Worm (Caenorhabditis elegans) whole organism, young adult: ENCODE measurements around the gene Y43F8C.23.
"Not testable (repeated sequence)": the region's sequence is repeated elsewhere in the genome, so short reads cannot be mapped to it uniquely, and the experiment has no call there.

ENCODE experiments used
- C17E4.6 ChIP-seq: fragments of 200-800 bp; sonication (Bioruptor generic); IDR thresholded peaks from 2 replicates; pipeline ENCODE4 v1.3.6; 2022; ENCODE audit warnings: missing genetic modification reagents, missing genetic modification characterization, missing compliant biosample characterization
- D2030.7 ChIP-seq: fragments of 200-800 bp; sonication (Bioruptor generic); IDR thresholded peaks from 2 replicates; pipeline ENCODE4 v1.3.6; 2022; ENCODE audit warnings: missing genetic modification reagents, missing genetic modification characterization, missing compliant biosample characterization
- F10E7.11 ChIP-seq: sonication (generic microtip); optimal IDR thresholded peaks from 2 replicates; lab custom pipeline; 2017; ENCODE audit warnings: mild to moderate bottlenecking, missing genetic modification characterization, moderate library complexity, missing compliant biosample characterization
- F33H1.4 ChIP-seq: fragments of 200-800 bp; sonication (Bioruptor generic); IDR thresholded peaks from 2 replicates; pipeline ENCODE4 v1.3.6; 2022; ENCODE audit warnings: missing genetic modification reagents, missing genetic modification characterization, missing compliant biosample characterization
- F37B4.10 ChIP-seq: fragments of 200-800 bp; sonication (Bioruptor generic); IDR thresholded peaks from 2 replicates; pipeline ENCODE4 v1.3.6; 2022; ENCODE audit warnings: missing genetic modification characterization, missing compliant biosample characterization
- F49E8.2 ChIP-seq: sonication (generic microtip); optimal IDR thresholded peaks from 3 replicates; lab custom pipeline; 2017; ENCODE audit warnings: missing genetic modification characterization, mild to moderate bottlenecking, missing compliant biosample characterization, antibody characterized with exemption, moderate library complexity; ENCODE audit not compliant: insufficient read depth
- F52B5.7 ChIP-seq: sonication (generic microtip); optimal IDR thresholded peaks from 2 replicates; lab custom pipeline; 2016; ENCODE audit warnings: mild to moderate bottlenecking, missing genetic modification characterization, missing compliant biosample characterization
- F57C9.4 ChIP-seq: sonication (generic microtip); optimal IDR thresholded peaks from 2 replicates; lab custom pipeline; 2017; ENCODE audit warnings: mild to moderate bottlenecking, missing genetic modification characterization, missing compliant biosample characterization
- K11D2.4 ChIP-seq: fragments of 200-800 bp; sonication (Bioruptor generic); IDR thresholded peaks from 2 replicates; pipeline ENCODE4 v1.3.6; 2022; ENCODE audit warnings: missing genetic modification reagents, missing genetic modification characterization, missing compliant biosample characterization
- T07F8.4 ChIP-seq: sonication (generic microtip); optimal IDR thresholded peaks from 2 replicates; lab custom pipeline; 2016; ENCODE audit warnings: mild to moderate bottlenecking, missing genetic modification characterization, moderate library complexity, missing compliant biosample characterization
- Y53G8AR.9 ChIP-seq: fragments of 200-800 bp; sonication (Bioruptor generic); conservative IDR thresholded peaks from 2 replicates; pipeline ENCODE4 v1.3.6; 2022; ENCODE audit warnings: missing genetic modification reagents, missing genetic modification characterization, missing compliant biosample characterization
- Y56A3A.18 ChIP-seq: fragments of 200-800 bp; sonication (Bioruptor generic); IDR thresholded peaks from 2 replicates; pipeline ENCODE4 v1.3.6; 2022; ENCODE audit warnings: missing genetic modification reagents, missing genetic modification characterization, missing compliant biosample characterization
- akir-1 ChIP-seq: fragments of 200-800 bp; sonication (Bioruptor generic); optimal IDR thresholded peaks from 2 replicates; lab custom pipeline; 2018; ENCODE audit warnings: mild to moderate bottlenecking, missing genetic modification characterization, moderate library complexity, missing compliant biosample characterization
- cebp-2 ChIP-seq: fragments of 200-800 bp; sonication (Bioruptor generic); IDR thresholded peaks from 2 replicates; pipeline ENCODE4 v1.3.6; 2022; ENCODE audit warnings: missing genetic modification characterization, missing compliant biosample characterization
- dox-1 ChIP-seq: fragments of 200-800 bp; sonication (Bioruptor generic); IDR thresholded peaks from 2 replicates; pipeline ENCODE4 v1.3.6; 2022; ENCODE audit warnings: missing genetic modification reagents, missing genetic modification characterization, missing compliant biosample characterization
- egl-18 ChIP-seq: fragments of 200-800 bp; sonication (Bioruptor generic); IDR thresholded peaks from 2 replicates; pipeline ENCODE4 v1.3.6; 2022; ENCODE audit warnings: missing genetic modification reagents, missing genetic modification characterization, missing compliant biosample characterization
- egrh-3 ChIP-seq: fragments of 200-800 bp; sonication (Bioruptor generic); IDR thresholded peaks from 2 replicates; pipeline ENCODE4 v1.3.6; 2022; ENCODE audit warnings: missing genetic modification reagents, missing genetic modification characterization, missing compliant biosample characterization
- fkh-3 ChIP-seq: sonication (generic microtip); optimal IDR thresholded peaks from 2 replicates; lab custom pipeline; 2016; ENCODE audit warnings: mild to moderate bottlenecking, missing genetic modification characterization, missing compliant biosample characterization
- lin-26 ChIP-seq: fragments of 200-800 bp; sonication (Bioruptor generic); IDR thresholded peaks from 2 replicates; pipeline ENCODE4 v1.3.6; 2022; ENCODE audit warnings: missing genetic modification reagents, missing genetic modification characterization, missing compliant biosample characterization
- lsl-1 ChIP-seq: fragments of 200-800 bp; sonication (Bioruptor generic); optimal IDR thresholded peaks from 2 replicates; lab custom pipeline; 2018; ENCODE audit warnings: mild to moderate bottlenecking, missing genetic modification characterization, moderate library complexity, missing compliant biosample characterization
- madf-10 ChIP-seq: sonication (generic microtip); optimal IDR thresholded peaks from 2 replicates; lab custom pipeline; 2016; ENCODE audit warnings: mild to moderate bottlenecking, missing genetic modification characterization, missing compliant biosample characterization
- madf-3 ChIP-seq: fragments of 200-800 bp; sonication (Bioruptor generic); IDR thresholded peaks from 2 replicates; pipeline ENCODE4 v1.3.6; 2022; ENCODE audit warnings: missing genetic modification reagents, missing genetic modification characterization, missing compliant biosample characterization
- madf-8 ChIP-seq: fragments of 200-800 bp; sonication (Bioruptor generic); conservative IDR thresholded peaks from 2 replicates; pipeline ENCODE4 v1.3.6; 2022; ENCODE audit warnings: missing genetic modification reagents, missing genetic modification characterization, missing compliant biosample characterization
- pha-4 ChIP-seq: fragments of 150-350 bp; sonication (generic microtip); optimal IDR thresholded peaks from 2 replicates; lab custom pipeline; 2014; ENCODE audit warnings: missing biosample characterization, missing genetic modification reagents, missing genetic modification characterization
- rpc-1 ChIP-seq, 2 experiments: fragments of 150-350 bp in 1 of 2; sonication (generic microtip) in 1 of 2; optimal IDR thresholded peaks; 2 replicates each; lab custom pipeline; 2014 to 2018; ENCODE audit warnings: missing biosample characterization in 1 of 2, missing genetic modification characterization in 1 of 2, missing genetic modification reagents in 1 of 2, missing genotype in 1 of 2
- sea-2 ChIP-seq: fragments of 200-800 bp; sonication (Bioruptor generic); IDR thresholded peaks from 2 replicates; pipeline ENCODE4 v1.3.6; 2022; ENCODE audit warnings: missing genetic modification characterization, missing compliant biosample characterization
- snpc-1.3 ChIP-seq: sonication (generic microtip); optimal IDR thresholded peaks from 2 replicates; lab custom pipeline; 2017; ENCODE audit warnings: missing genetic modification characterization, mild to moderate bottlenecking, missing compliant biosample characterization, antibody characterized with exemption, moderate library complexity, missing genotype, missing genetic modification reagents; ENCODE audit not compliant: insufficient read depth
- snpc-4 ChIP-seq, 5 experiments: fragments of 150-350 bp in 1 of 5; sonication (generic microtip) in 4 of 5; optimal IDR thresholded peaks; 2 replicates each; lab custom pipeline; 2014 to 2018; ENCODE audit warnings: missing genetic modification characterization in 5 of 5, missing biosample characterization in 3 of 5, antibody characterized with exemption in 2 of 5, mild to moderate bottlenecking in 2 of 5, missing compliant biosample characterization in 2 of 5, missing genotype in 2 of 5, moderate library complexity in 2 of 5, missing genetic modification reagents in 1 of 5
- sptf-2 ChIP-seq: fragments of 200-800 bp; sonication (Bioruptor generic); optimal IDR thresholded peaks from 2 replicates; lab custom pipeline; 2018; ENCODE audit warnings: mild to moderate bottlenecking, missing genetic modification characterization, missing compliant biosample characterization
- xnd-1 ChIP-seq: sonication (generic microtip); optimal IDR thresholded peaks from 2 replicates; lab custom pipeline; 2016; ENCODE audit warnings: missing genotype, missing genetic modification reagents, missing genetic modification characterization, missing compliant biosample characterization
- zfh-2 ChIP-seq: fragments of 200-800 bp; sonication (Bioruptor generic); conservative IDR thresholded peaks from 2 replicates; pipeline ENCODE4 v1.3.6; 2022; ENCODE audit warnings: missing genetic modification reagents, missing genetic modification characterization, missing compliant biosample characterization
- ztf-28 ChIP-seq: fragments of 200-800 bp; sonication (Bioruptor generic); IDR thresholded peaks from 2 replicates; pipeline ENCODE4 v1.3.6; 2022; ENCODE audit warnings: missing genetic modification reagents, missing genetic modification characterization, missing compliant biosample characterization
- ztf-6 ChIP-seq: fragments of 200-800 bp; sonication (Bioruptor generic); IDR thresholded peaks from 2 replicates; pipeline ENCODE4 v1.3.6; 2022; ENCODE audit warnings: missing genetic modification reagents, missing genetic modification characterization, missing compliant biosample characterization

The Y43F8C.23 gene

DNA sequence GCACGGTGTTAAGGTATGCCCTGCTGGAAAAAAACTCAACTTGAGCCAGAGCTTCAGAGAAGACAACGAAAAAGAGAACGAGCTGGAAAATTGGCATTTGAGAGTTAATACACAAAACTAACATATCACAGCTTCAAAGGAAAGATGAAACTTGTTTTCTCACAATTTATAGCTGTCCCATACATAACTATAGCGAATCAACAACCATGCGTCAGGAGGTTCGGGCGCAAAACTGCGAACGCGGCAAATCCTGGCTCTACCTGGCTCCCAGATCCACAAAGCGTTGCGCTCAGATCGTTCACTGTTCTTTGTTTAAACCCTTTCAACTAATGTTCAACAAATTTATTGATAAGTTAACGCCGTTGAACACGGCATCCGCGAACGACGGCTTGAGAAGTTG is at the start of gene Y43F8C.23:
Gene Y43F8C.23, minus strand, starts transcription at position 101 of the 400 bp plus-strand sequence.
- TF ChIP-seq Y56A3A.18 (GFP tag; lab: Robert Waterston, UW); F49E8.2 (tag; lab: Kevin White, UChicago); sptf-2 (GFP tag; lab: Kevin White, UChicago): not testable (repeated sequence)

DNA sequence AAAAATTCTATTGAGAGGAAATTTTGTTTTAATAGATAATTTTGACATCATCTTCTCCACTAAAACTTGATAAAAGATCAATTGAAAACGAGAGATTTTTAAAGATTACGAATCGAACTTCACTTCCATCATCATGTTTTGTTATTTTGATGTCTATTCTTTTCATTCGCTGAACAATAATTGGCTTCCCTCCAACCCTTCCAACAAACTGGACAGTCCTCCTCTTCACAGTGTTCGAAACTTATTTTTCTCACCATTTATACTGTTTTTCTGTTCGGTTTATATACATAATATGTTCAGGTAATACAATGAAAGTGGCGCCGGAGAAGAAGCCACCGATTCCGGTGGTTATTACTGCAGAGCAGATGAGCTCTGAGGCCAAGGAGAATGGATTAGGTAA is 49.2 kb upstream of the Y43F8C.23 start, which contains the start of gene M162.5:
Gene M162.5, plus strand, starts transcription at position 301 of the 400 bp plus-strand sequence.
- TF ChIP-seq F52B5.7 (tag; lab: Kevin White, UChicago) (no peak), F57C9.4 (tag; lab: Kevin White, UChicago) (no peak), pha-4 (tag; lab: Kevin White, UChicago) (no peak), rpc-1 (optimal IDR thresholded peaks at IDR 0.05; lab: Kevin White, UChicago) (no peak), rpc-1 (tag; optimal IDR thresholded peaks at IDR 0.05; lab: Kevin White, UChicago) (no peak), F10E7.11 (no peak), K11D2.4 (GFP tag; lab: Robert Waterston, UW) (no peak), ztf-6 (GFP tag; lab: Robert Waterston, UW) (no peak), lin-26 (GFP tag; lab: Robert Waterston, UW) (no peak), F33H1.4 (GFP tag; lab: Robert Waterston, UW) (no peak), madf-10 (tag; lab: Kevin White, UChicago) (no peak), dox-1 (GFP tag; lab: Robert Waterston, UW) (no peak), egl-18 (GFP tag; lab: Robert Waterston, UW) (no peak), lsl-1 (no peak), C17E4.6 (GFP tag; lab: Robert Waterston, UW) (no peak), snpc-1.3 (tag; lab: Kevin White, UChicago) (no peak), Y53G8AR.9 (GFP tag; lab: Robert Waterston, UW) (no peak), T07F8.4 (tag; lab: Kevin White, UChicago) (no peak), madf-8 (GFP tag; lab: Robert Waterston, UW) (no peak), D2030.7 (GFP tag; lab: Robert Waterston, UW) (no peak), sea-2 (GFP tag; lab: Robert Waterston, UW) (no peak)
- TF ChIP-seq, all 124 proteins: peak for 0

DNA sequence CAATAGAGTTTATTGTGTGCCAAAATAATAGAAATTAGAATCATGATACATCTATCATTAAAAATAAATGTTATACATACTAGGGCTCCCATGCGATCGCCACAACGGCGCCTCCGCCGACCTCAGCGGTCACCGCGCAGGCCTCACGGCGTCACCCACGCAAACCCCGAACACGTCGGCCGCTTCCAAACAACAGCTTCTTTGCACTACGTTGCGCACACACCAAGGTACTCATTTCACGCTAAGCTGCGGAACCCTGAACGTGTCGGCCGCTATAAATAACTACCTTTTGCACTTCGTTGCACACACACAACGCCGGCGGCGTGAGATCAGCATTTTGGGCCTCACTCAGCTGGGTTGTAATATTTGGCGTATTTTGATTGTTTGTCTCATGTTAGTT is 47.7 kb upstream of the Y43F8C.23 start:
- TF ChIP-seq egrh-3 (GFP tag; lab: Robert Waterston, UW): peak; percentile 11; the same call in 1 of the 2 replicates
- TF ChIP-seq zfh-2 (GFP tag; lab: Robert Waterston, UW): peak; percentile 73
- no peak for TF ChIP-seq snpc-4 (GFP tag; optimal IDR thresholded peaks at IDR 0.05; lab: Kevin White, UChicago)
- peak in 2 of 4 experiments; percentile 53 to 68 for TF ChIP-seq snpc-4 (tag; optimal IDR thresholded peaks at IDR 0.05; lab: Kevin White, UChicago)
- TF ChIP-seq F49E8.2 (tag; lab: Kevin White, UChicago): no peak
- 0 out of 2 replicates have a peak, but pooled peaks have one; percentile 33 for TF ChIP-seq madf-3
- 0 out of 2 replicates have a peak, but pooled peaks have one; percentile 24 for TF ChIP-seq ztf-28 (GFP tag; lab: Robert Waterston, UW)
- TF ChIP-seq cebp-2 (GFP tag; lab: Robert Waterston, UW): no peak
- no peak for TF ChIP-seq akir-1 (GFP tag; lab: Kevin White, UChicago)
- TF ChIP-seq fkh-3: no peak
- TF ChIP-seq xnd-1 (tag; lab: Kevin White, UChicago): no peak
- 0 out of 2 replicates have a peak, but pooled peaks have one; percentile 84 for TF ChIP-seq F37B4.10 (GFP tag; lab: Robert Waterston, UW)
